Worm (Caenorhabditis elegans) whole organism, L1 larva: Measurements from ENCODE around the gene lin-13.

Experiments
- C04F5.9 ChIP-seq: sonication (generic microtip); optimal IDR thresholded peaks from 2 replicates; lab custom pipeline; 2016; ENCODE audit warnings: missing genetic modification characterization, missing compliant biosample characterization
- F16B12.6 ChIP-seq: fragments of 150-350 bp; optimal IDR thresholded peaks from 2 replicates; lab custom pipeline; 2014; ENCODE audit warnings: missing biosample characterization, missing genetic modification characterization
- Y116A8C.19 ChIP-seq: sonication (generic microtip); optimal IDR thresholded peaks from 2 replicates; lab custom pipeline; 2016; ENCODE audit warnings: missing compliant biosample characterization, missing genetic modification characterization, borderline replicate concordance
- aha-1 ChIP-seq: fragments of 150-350 bp; optimal IDR thresholded peaks from 2 replicates; lab custom pipeline; 2014; ENCODE audit warnings: missing biosample characterization, missing genetic modification characterization
- alr-1 ChIP-seq: fragments of 200-800 bp; sonication (Bioruptor generic); optimal IDR thresholded peaks from 2 replicates; lab custom pipeline; 2018; ENCODE audit warnings: borderline replicate concordance, mild to moderate bottlenecking, missing genetic modification characterization, missing compliant biosample characterization
- ama-1 ChIP-seq: fragments of 150-350 bp; optimal IDR thresholded peaks from 2 replicates; lab custom pipeline; 2014
- blmp-1 ChIP-seq: fragments of 150-350 bp; optimal IDR thresholded peaks from 2 replicates; lab custom pipeline; 2014; ENCODE audit warnings: missing biosample characterization, missing genetic modification characterization
- ceh-63 ChIP-seq: fragments of 200-800 bp; sonication (Bioruptor generic); optimal IDR thresholded peaks from 2 replicates; lab custom pipeline; 2018; ENCODE audit warnings: mild to moderate bottlenecking, missing genetic modification characterization, missing compliant biosample characterization
- ceh-8 ChIP-seq: fragments of 200-800 bp; sonication (Bioruptor generic); optimal IDR thresholded peaks from 2 replicates; lab custom pipeline; 2018; ENCODE audit warnings: mild to moderate bottlenecking, missing genetic modification characterization, moderate library complexity, missing compliant biosample characterization
- ceh-82 ChIP-seq, 3 experiments: fragments of 150-350 bp in 1 of 3; sonication (generic microtip) in 2 of 3; optimal IDR thresholded peaks; 2 replicates each; lab custom pipeline; 2014 to 2017; ENCODE audit warnings: missing biosample characterization in 3 of 3, missing genetic modification characterization in 3 of 3
- ceh-90 ChIP-seq: sonication (generic microtip); optimal IDR thresholded peaks from 2 replicates; lab custom pipeline; 2016; ENCODE audit warnings: missing genetic modification characterization, missing compliant biosample characterization
- dpl-1 ChIP-seq, 3 experiments: fragments of 150-350 bp in 2 of 3; sonication (generic microtip) in 1 of 3; optimal IDR thresholded peaks; 2 replicates each; lab custom pipeline; 2014 to 2017; ENCODE audit warnings: missing biosample characterization in 3 of 3, missing genetic modification characterization in 3 of 3, missing genetic modification reagents in 3 of 3
- dsc-1 ChIP-seq: sonication (generic microtip); optimal IDR thresholded peaks from 2 replicates; lab custom pipeline; 2016; ENCODE audit warnings: mild to moderate bottlenecking, missing genetic modification characterization, missing compliant biosample characterization
- efl-1 ChIP-seq, 4 experiments: fragments of 150-350 bp; optimal IDR thresholded peaks in 3 of 4; peaks in 1 of 4; 1 replicate in 1 of 4; 2 replicates in 3 of 4; lab custom pipeline; 2014; ENCODE audit warnings: missing biosample characterization in 2 of 4, missing genetic modification characterization in 2 of 4, missing genetic modification reagents in 2 of 4
- egl-27 ChIP-seq, 2 experiments: fragments of 150-350 bp in 1 of 2; sonication (generic microtip); optimal IDR thresholded peaks; 3 replicates each; lab custom pipeline; 2017 to 2018; ENCODE audit warnings: missing biosample characterization in 2 of 2, missing genetic modification characterization in 2 of 2, missing genetic modification reagents in 2 of 2
- elt-2 ChIP-seq: sonication (generic microtip); optimal IDR thresholded peaks from 2 replicates; lab custom pipeline; 2016; ENCODE audit warnings: missing genetic modification characterization, mild to moderate bottlenecking, inconsistent platforms, missing compliant biosample characterization, missing genetic modification reagents
- elt-3 ChIP-seq, 6 experiments: fragments of 150-350 bp in 1 of 6; sonication (generic microtip); optimal IDR thresholded peaks; 2 replicates each; lab custom pipeline; 2017 to 2018; ENCODE audit warnings: missing biosample characterization in 6 of 6, missing genetic modification characterization in 6 of 6, inconsistent platforms in 1 of 6
- fkh-10 ChIP-seq: sonication (generic microtip); optimal IDR thresholded peaks from 2 replicates; lab custom pipeline; 2017; ENCODE audit warnings: missing biosample characterization, missing genetic modification reagents, missing genetic modification characterization
- fkh-4 ChIP-seq: sonication (generic microtip); optimal IDR thresholded peaks from 2 replicates; lab custom pipeline; 2016; ENCODE audit warnings: missing compliant biosample characterization, missing genetic modification characterization, borderline replicate concordance
- grh-1 ChIP-seq: fragments of 200-800 bp; sonication (Bioruptor generic); IDR thresholded peaks from 2 replicates; pipeline ENCODE4 v1.3.6; 2022; ENCODE audit warnings: missing genetic modification reagents, missing genetic modification characterization, missing compliant biosample characterization
- hlh-17 ChIP-seq: fragments of 200-800 bp; sonication (Bioruptor generic); optimal IDR thresholded peaks from 2 replicates; lab custom pipeline; 2018; ENCODE audit warnings: missing genetic modification characterization, mild to moderate bottlenecking, missing compliant biosample characterization, moderate library complexity, borderline replicate concordance
- lin-13 ChIP-seq: fragments of 150-350 bp; optimal IDR thresholded peaks from 2 replicates; lab custom pipeline; 2014; ENCODE audit warnings: missing biosample characterization, missing genetic modification reagents, missing genetic modification characterization
- lin-14 ChIP-seq: fragments of 200-800 bp; sonication (Bioruptor generic); optimal IDR thresholded peaks from 2 replicates; lab custom pipeline; 2018; ENCODE audit warnings: mild to moderate bottlenecking, missing genetic modification characterization, moderate library complexity, missing compliant biosample characterization
- lin-15B ChIP-seq: fragments of 150-350 bp; sonication (generic microtip); optimal IDR thresholded peaks from 3 replicates; lab custom pipeline; 2014; ENCODE audit warnings: missing biosample characterization, missing genetic modification characterization
- lin-35 ChIP-seq, 2 experiments: fragments of 150-350 bp; optimal IDR thresholded peaks; 2 replicates each; lab custom pipeline; 2014; ENCODE audit warnings: missing biosample characterization in 2 of 2, missing genetic modification characterization in 2 of 2, missing genetic modification reagents in 2 of 2
- lin-39 ChIP-seq: fragments of 150-350 bp; optimal IDR thresholded peaks from 2 replicates; lab custom pipeline; 2014; ENCODE audit warnings: missing biosample characterization, missing genetic modification reagents, missing genetic modification characterization
- nhr-11 ChIP-seq: fragments of 150-350 bp; optimal IDR thresholded peaks from 2 replicates; lab custom pipeline; 2014; ENCODE audit warnings: missing biosample characterization, missing genetic modification characterization
- nhr-19 ChIP-seq: fragments of 200-800 bp; sonication (Bioruptor generic); conservative IDR thresholded peaks from 2 replicates; pipeline ENCODE4 v1.3.6; 2022; ENCODE audit warnings: missing genetic modification characterization, missing compliant biosample characterization
- nhr-20 ChIP-seq: sonication (generic microtip); optimal IDR thresholded peaks from 2 replicates; lab custom pipeline; 2016; ENCODE audit warnings: mild to moderate bottlenecking, missing genetic modification characterization, missing compliant biosample characterization
- nhr-237 ChIP-seq: fragments of 150-350 bp; optimal IDR thresholded peaks from 2 replicates; lab custom pipeline; 2014; ENCODE audit warnings: missing biosample characterization, missing genetic modification characterization
- nhr-47 ChIP-seq: sonication (generic microtip); optimal IDR thresholded peaks from 2 replicates; lab custom pipeline; 2016; ENCODE audit warnings: mild to moderate bottlenecking, missing genetic modification characterization, moderate library complexity, missing compliant biosample characterization
- nhr-71 ChIP-seq: sonication (generic microtip); optimal IDR thresholded peaks from 2 replicates; lab custom pipeline; 2016; ENCODE audit warnings: mild to moderate bottlenecking, missing genetic modification characterization, moderate library complexity, missing compliant biosample characterization
- nhr-77 ChIP-seq: fragments of 150-350 bp; optimal IDR thresholded peaks from 2 replicates; lab custom pipeline; 2014; ENCODE audit warnings: missing biosample characterization, missing genetic modification characterization
- nhr-85 ChIP-seq: sonication (generic microtip); peaks from one replicate; lab custom pipeline; 2016; ENCODE audit warnings: missing genetic modification characterization, inconsistent platforms, missing compliant biosample characterization
- pax-3 ChIP-seq: fragments of 200-800 bp; sonication (Bioruptor generic); optimal IDR thresholded peaks from 2 replicates; lab custom pipeline; 2018; ENCODE audit warnings: mild to moderate bottlenecking, missing genetic modification characterization, moderate library complexity, missing compliant biosample characterization
- pqm-1 ChIP-seq: sonication (generic microtip); optimal IDR thresholded peaks from 3 replicates; lab custom pipeline; 2017; ENCODE audit warnings: missing biosample characterization, missing genetic modification characterization
- rnt-1 ChIP-seq: sonication (generic microtip); optimal IDR thresholded peaks from 2 replicates; lab custom pipeline; 2016; ENCODE audit warnings: mild to moderate bottlenecking, missing genetic modification characterization, moderate library complexity, missing compliant biosample characterization
- snpc-4 ChIP-seq: fragments of 150-350 bp; optimal IDR thresholded peaks from 2 replicates; lab custom pipeline; 2014; ENCODE audit warnings: missing biosample characterization, missing genetic modification characterization
- snu-23 ChIP-seq: sonication (generic microtip); optimal IDR thresholded peaks from 2 replicates; lab custom pipeline; 2016; ENCODE audit warnings: missing genetic modification characterization, missing compliant biosample characterization
- sox-4 ChIP-seq: sonication (generic microtip); optimal IDR thresholded peaks from 2 replicates; lab custom pipeline; 2016; ENCODE audit warnings: missing genetic modification characterization, missing compliant biosample characterization
- swsn-7 ChIP-seq: sonication (generic microtip); optimal IDR thresholded peaks from 2 replicates; lab custom pipeline; 2016; ENCODE audit warnings: missing genetic modification characterization, missing compliant biosample characterization
- tlp-1 ChIP-seq: fragments of 150-350 bp; optimal IDR thresholded peaks from 2 replicates; lab custom pipeline; 2014; ENCODE audit warnings: missing biosample characterization, missing genetic modification characterization
- unc-130 ChIP-seq: fragments of 150-350 bp; optimal IDR thresholded peaks from 2 replicates; lab custom pipeline; 2017; ENCODE audit warnings: missing biosample characterization, missing genetic modification characterization, inconsistent platforms
- unc-30 ChIP-seq: sonication (generic microtip); optimal IDR thresholded peaks from 2 replicates; lab custom pipeline; 2017; ENCODE audit warnings: missing biosample characterization, missing genetic modification characterization
- unc-62 ChIP-seq: fragments of 150-350 bp; optimal IDR thresholded peaks from 2 replicates; lab custom pipeline; 2014; ENCODE audit warnings: missing biosample characterization, missing genetic modification reagents, missing genetic modification characterization
- unc-86 ChIP-seq: sonication (generic microtip); optimal IDR thresholded peaks from 2 replicates; lab custom pipeline; 2016; ENCODE audit warnings: missing genetic modification characterization, missing compliant biosample characterization
- ztf-11 ChIP-seq, 2 experiments: sonication (generic microtip); optimal IDR thresholded peaks; 2 replicates each; lab custom pipeline; 2016 to 2017; ENCODE audit warnings: missing genetic modification characterization in 2 of 2, missing biosample characterization in 1 of 2, missing compliant biosample characterization in 1 of 2
- ztf-4 ChIP-seq: fragments of 150-350 bp; optimal IDR thresholded peaks from 2 replicates; lab custom pipeline; 2014; ENCODE audit warnings: missing biosample characterization, missing genetic modification characterization

The lin-13 gene

DNA sequence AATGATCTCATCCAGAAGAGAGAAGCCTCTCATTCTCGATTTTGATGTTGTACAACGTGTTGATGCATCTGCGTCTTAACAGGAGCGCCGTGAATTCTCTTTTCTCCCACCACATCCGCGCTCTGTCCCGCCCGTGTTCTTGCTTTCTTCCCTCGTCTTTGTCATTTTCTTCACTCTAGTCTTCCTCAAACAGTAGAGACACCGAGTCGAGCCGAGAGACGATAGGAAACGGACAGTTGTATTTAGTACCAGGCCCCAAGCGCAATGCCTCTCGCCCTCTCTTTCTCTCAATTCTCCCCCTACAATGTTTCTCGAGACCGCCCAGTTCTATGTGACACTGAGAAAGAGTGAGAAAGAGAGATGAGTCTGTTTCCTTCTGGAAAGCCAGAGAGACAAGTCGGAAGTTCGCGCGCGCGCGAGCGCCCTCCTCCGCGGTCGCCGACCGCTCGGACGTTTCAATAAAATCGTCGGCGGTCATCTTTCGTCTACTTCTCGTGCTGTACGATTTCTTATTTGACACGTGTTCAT lies 20.3 kb upstream of the lin-13 start, which contains the start of gene ZK112.4 (continued):
- TF ChIP-seq sox-4 (tag; lab: Kevin White, UChicago) (no peak), lin-13 (GFP tag; lab: Kevin White, UChicago) (peak; percentile 60), fkh-10 (GFP tag; lab: Kevin White, UChicago) (peak; percentile 48), unc-86 (tag; lab: Kevin White, UChicago) (peak; percentile 43), nhr-85 (tag; lab: Kevin White, UChicago) (peak; percentile 73), unc-30 (tag; lab: Kevin White, UChicago) (no peak), nhr-237 (tag; lab: Kevin White, UChicago) (no peak), ceh-90 (no peak), dsc-1 (tag; lab: Kevin White, UChicago) (peak; percentile 43), hlh-17 (GFP tag; lab: Kevin White, UChicago) (no peak), lin-35 (GFP tag; optimal IDR thresholded peaks at IDR 0.05; lab: Kevin White, UChicago) (peak; percentile 28 to 33), ceh-8 (GFP tag; lab: Kevin White, UChicago) (no peak), efl-1 (optimal IDR thresholded peaks at IDR 0.05; lab: Kevin White, UChicago) (peak; percentile 40 to 44), efl-1 (GFP tag; optimal IDR thresholded peaks at IDR 0.05 in 1 of 2; lab: Kevin White, UChicago) (peak; percentile 30 to 91), unc-130 (tag; lab: Kevin White, UChicago) (no peak), nhr-20 (tag; lab: Kevin White, UChicago) (peak; percentile 82), rnt-1 (tag; lab: Kevin White, UChicago) (peak; percentile 55), Y116A8C.19 (tag; lab: Kevin White, UChicago) (no peak), blmp-1 (tag; lab: Kevin White, UChicago) (peak; percentile 75), nhr-47 (tag; lab: Kevin White, UChicago) (peak; percentile 52), snpc-4 (no peak), fkh-4 (no peak), egl-27 (tag; optimal IDR thresholded peaks at IDR 0.05; lab: Kevin White, UChicago) (peak in 1 of 2 experiments; percentile 39), aha-1 (tag; lab: Kevin White, UChicago) (no peak), pqm-1 (tag; lab: Kevin White, UChicago) (no peak), ama-1 (no peak), nhr-11 (tag; lab: Kevin White, UChicago) (no peak), F16B12.6 (tag; lab: Kevin White, UChicago) (peak; percentile 6), grh-1 (GFP tag; lab: Robert Waterston, UW) (no peak), ceh-63 (GFP tag; lab: Kevin White, UChicago) (no peak), elt-2 (peak; percentile 6), lin-14 (GFP tag; lab: Kevin White, UChicago) (peak; percentile 98), dpl-1 (GFP tag; optimal IDR thresholded peaks at IDR 0.05; lab: Kevin White, UChicago) (peak; percentile 24 to 46 (median 28)), ztf-11 (tag; optimal IDR thresholded peaks at IDR 0.05; lab: Kevin White, UChicago) (no peak), nhr-19 (GFP tag; lab: Robert Waterston, UW) (peak; percentile 51), unc-62 (GFP tag; lab: Kevin White, UChicago) (no peak), C04F5.9 (tag; lab: Kevin White, UChicago) (no peak), lin-15B (tag; lab: Kevin White, UChicago) (no peak)

DNA sequence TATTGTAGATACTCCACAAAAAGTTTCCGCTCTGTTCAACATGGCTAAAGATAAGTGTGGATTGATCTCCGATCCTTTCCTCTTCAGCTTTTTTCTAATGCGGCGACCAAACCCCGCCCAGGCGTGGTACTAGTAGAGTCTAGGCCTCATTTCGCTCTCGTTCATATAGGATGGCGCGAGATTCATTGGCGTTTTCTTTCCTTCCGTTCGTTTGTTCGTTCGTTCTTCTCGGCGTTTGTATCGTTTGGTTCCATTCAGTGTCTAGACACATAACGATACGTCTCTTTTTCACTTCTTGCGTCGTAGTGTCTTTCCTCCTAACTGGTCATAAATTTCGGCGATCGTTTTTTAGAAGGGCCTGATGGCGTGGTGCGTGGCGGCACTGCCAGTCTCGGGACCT lies 19.8 kb upstream of the lin-13 start:
- TF ChIP-seq ama-1 = peak; percentile 3
- no peak for TF ChIP-seq Y116A8C.19 (tag; lab: Kevin White, UChicago)
- TF ChIP-seq, all 84 proteins: peak for 1

DNA sequence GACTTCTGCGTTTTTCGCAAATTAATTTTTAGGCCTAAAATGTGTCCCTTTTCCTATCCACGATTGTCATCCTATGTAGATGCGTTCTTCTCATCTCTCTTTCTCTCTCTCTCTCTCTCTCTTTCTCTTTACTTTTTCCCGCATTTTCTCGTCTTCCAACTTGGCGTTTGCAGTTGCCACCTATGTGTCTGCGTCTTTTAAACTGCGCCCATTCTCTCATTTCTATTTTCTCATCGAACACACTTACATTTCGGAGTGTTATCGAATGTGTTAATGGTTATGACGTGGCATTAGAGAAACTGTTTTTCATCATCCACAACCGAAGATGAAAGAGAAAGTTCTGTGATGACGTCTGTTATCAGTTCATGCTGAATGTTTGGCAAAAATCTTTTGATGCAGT lies 19.2 kb upstream of the lin-13 start:
- TF ChIP-seq elt-3 (tag; optimal IDR thresholded peaks at IDR 0.05; lab: Kevin White, UChicago) = peak in 3 of 6 experiments; percentile 71 to 83 (median 78)
- TF ChIP-seq nhr-77 (tag; lab: Kevin White, UChicago) = peak; percentile 34
- TF ChIP-seq ztf-4 = no peak
- TF ChIP-seq lin-35 (GFP tag; optimal IDR thresholded peaks at IDR 0.05; lab: Kevin White, UChicago) = peak; percentile 18 to 25
- TF ChIP-seq unc-62 (GFP tag; lab: Kevin White, UChicago) = no peak
- peak; percentile 35 for TF ChIP-seq nhr-20 (tag; lab: Kevin White, UChicago)
- peak; percentile 50 for TF ChIP-seq nhr-47 (tag; lab: Kevin White, UChicago)
- no peak for TF ChIP-seq tlp-1
- no peak for TF ChIP-seq pax-3 (tag; lab: Kevin White, UChicago)
- peak in 1 of 3 experiments; percentile 48 for TF ChIP-seq ceh-82 (tag; optimal IDR thresholded peaks at IDR 0.05; lab: Kevin White, UChicago)
- TF ChIP-seq lin-39 (tag; lab: Kevin White, UChicago) = no peak
- TF ChIP-seq nhr-71 (tag; lab: Kevin White, UChicago) = peak; percentile 73
- TF ChIP-seq sox-4 (tag; lab: Kevin White, UChicago) = no peak
- TF ChIP-seq swsn-7 (tag; lab: Kevin White, UChicago) = peak; percentile 5
- no peak for TF ChIP-seq alr-1 (tag; lab: Kevin White, UChicago)
- peak; percentile 71 for TF ChIP-seq snu-23 (GFP tag; lab: Kevin White, UChicago)
- TF ChIP-seq lin-13 (GFP tag; lab: Kevin White, UChicago) = peak; percentile 58
